Worm (Caenorhabditis elegans): Measurements from ENCODE around the gene ostb-1.

- TF ChIP-seq flt-1 (GFP tag; IDR thresholded peaks at IDR 0.05) (no peak), ref-1 (GFP tag; conservative IDR thresholded peaks at IDR 0.05) (no peak), ztf-29 (GFP tag; IDR thresholded peaks at IDR 0.05) (no peak), klf-2 (GFP tag; conservative IDR thresholded peaks at IDR 0.05) (no peak), T22C8.4 (GFP tag; IDR thresholded peaks at IDR 0.05) (no peak), cog-1 (tag; optimal IDR thresholded peaks at IDR 0.05) (no peak)
Observed at ce11 chrII:7863480-7864125, 704 bp upstream of the ostb-1 start.
